Worm (Caenorhabditis elegans): ENCODE results near the gene unc-105.

ce11 chrII:8102041-8102440, 14.2 kb upstream of the unc-105 start, which contains the start of gene sre-2:
- TF ChIP-seq fkh-10 (GFP tag; optimal IDR thresholded peaks at IDR 0.05) (no peak), fos-1 (tag; optimal IDR thresholded peaks at IDR 0.05) (no peak), elt-2 (tag; optimal IDR thresholded peaks at IDR 0.05) (no peak), unc-62 (GFP tag; optimal IDR thresholded peaks at IDR 0.05) (no peak), lsy-12 (tag; optimal IDR thresholded peaks at IDR 0.05) (no peak)
